Worm (Caenorhabditis elegans): Measurements from ENCODE around the gene C16A11.2.

The C16A11.2 gene

ce11 chrII:4226598-4227096, 11.4 kb upstream of the C16A11.2 start, which contains the start of gene C16A11.4:
Gene C16A11.4, plus strand, starts transcription at chrII:4227046.
- TF ChIP-seq ztf-29 (GFP tag; IDR thresholded peaks at IDR 0.05), result no peak
- TF ChIP-seq ztf-23 (GFP tag; IDR thresholded peaks at IDR 0.05), result no peak
- no peak for TF ChIP-seq klf-2 (GFP tag; conservative IDR thresholded peaks at IDR 0.05)
- TF ChIP-seq ref-1 (GFP tag; conservative IDR thresholded peaks at IDR 0.05), result no peak
- no peak for TF ChIP-seq T22C8.4 (GFP tag; IDR thresholded peaks at IDR 0.05)
- TF ChIP-seq cog-1 (tag; optimal IDR thresholded peaks at IDR 0.05), result no peak
- TF ChIP-seq med-1 (GFP tag; optimal IDR thresholded peaks at IDR 0.05; ENCODE audit: insufficient read depth), result no peak
- TF ChIP-seq flt-1 (GFP tag; IDR thresholded peaks at IDR 0.05), result no peak
- no peak for TF ChIP-seq tab-1 (GFP tag; IDR thresholded peaks at IDR 0.05)

DNA sequence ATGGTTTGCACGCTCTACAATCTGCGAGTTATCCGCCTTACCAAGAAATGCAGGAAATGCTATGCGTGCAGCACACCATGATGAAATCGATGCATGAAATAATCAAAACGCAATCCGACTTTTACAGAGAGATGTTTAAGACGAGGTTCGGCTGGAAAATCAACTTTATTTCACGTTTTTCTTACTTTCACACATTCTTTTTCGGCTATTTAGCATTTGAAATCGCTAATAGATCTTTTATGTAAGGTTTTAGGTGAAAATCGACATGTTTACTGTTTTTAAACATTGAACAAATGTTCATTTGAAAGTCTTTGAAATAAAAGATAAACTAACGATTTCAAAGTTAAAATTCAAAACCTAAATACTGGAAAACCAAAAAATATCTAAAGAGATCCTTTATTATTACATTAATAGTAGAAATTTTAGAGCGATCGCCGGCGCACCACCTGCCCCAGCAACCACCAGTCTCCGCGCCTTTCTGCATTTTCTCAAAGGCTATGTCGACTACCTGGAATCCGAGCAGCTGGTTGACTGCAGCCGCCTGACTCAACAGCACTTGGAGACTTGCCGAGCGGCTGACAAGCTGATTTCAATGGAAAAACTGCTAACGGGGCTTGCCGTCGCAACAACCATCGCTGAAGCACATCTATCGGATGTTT, 9.8 kb upstream of the C16A11.2 start:
- TF ChIP-seq ref-1 (GFP tag; conservative IDR thresholded peaks at IDR 0.05) (no peak), T22C8.4 (GFP tag; IDR thresholded peaks at IDR 0.05) (no peak), ztf-23 (GFP tag; IDR thresholded peaks at IDR 0.05) (no peak), ztf-29 (GFP tag; IDR thresholded peaks at IDR 0.05) (no peak)

ce11 chrII:4229106-4229708, 8.8 kb upstream of the C16A11.2 start, which contains the start of gene C16A11.3:
Gene C16A11.3, plus strand, starts transcription at chrII:4229545.
- TF ChIP-seq ztf-29 (GFP tag; IDR thresholded peaks at IDR 0.05) (no peak), med-1 (GFP tag; optimal IDR thresholded peaks at IDR 0.05; ENCODE audit: insufficient read depth) (no peak), T22C8.4 (GFP tag; IDR thresholded peaks at IDR 0.05) (no peak), ref-1 (GFP tag; conservative IDR thresholded peaks at IDR 0.05) (no peak), cog-1 (tag; optimal IDR thresholded peaks at IDR 0.05) (no peak), flt-1 (GFP tag; IDR thresholded peaks at IDR 0.05) (no peak), tab-1 (GFP tag; IDR thresholded peaks at IDR 0.05) (no peak), klf-2 (GFP tag; conservative IDR thresholded peaks at IDR 0.05) (no peak), ztf-23 (GFP tag; IDR thresholded peaks at IDR 0.05) (no peak)

- TF ChIP-seq cog-1 (tag; optimal IDR thresholded peaks at IDR 0.05), result no peak
- TF ChIP-seq T22C8.4 (GFP tag; IDR thresholded peaks at IDR 0.05), result no peak
- no peak for TF ChIP-seq ztf-23 (GFP tag; IDR thresholded peaks at IDR 0.05)
- TF ChIP-seq klf-2 (GFP tag; conservative IDR thresholded peaks at IDR 0.05), result no peak
- no peak for TF ChIP-seq tab-1 (GFP tag; IDR thresholded peaks at IDR 0.05)
These were observed 7.1 kb upstream of the C16A11.2 start, which contains the start of gene C16A11.10 for ce11 chrII:4230816-4231435. Gene C16A11.10, plus strand, starts transcription at chrII:4231385.

DNA sequence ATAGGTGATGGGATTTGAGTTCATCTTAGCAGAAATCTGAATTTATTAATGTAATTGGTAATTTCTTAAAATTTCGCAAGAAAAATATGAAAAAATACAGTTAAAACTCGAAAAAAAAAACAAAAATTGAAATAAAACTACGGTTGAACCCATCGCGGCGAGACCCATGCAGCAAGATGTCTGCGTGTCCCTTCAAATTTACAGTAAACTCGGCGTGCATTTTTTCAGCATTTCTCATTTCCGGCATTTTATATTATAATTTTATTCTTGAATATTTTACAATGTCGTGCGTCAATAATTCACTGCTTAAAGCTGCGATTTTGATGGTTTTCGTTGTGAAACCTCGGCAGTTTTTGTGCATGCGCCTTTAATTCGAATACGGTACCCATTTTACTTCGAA, 2.0 kb upstream of the C16A11.2 start, which contains the start of gene fbxc-43:
Gene fbxc-43, minus strand, starts transcription at position 38 of the 400 bp plus-strand sequence.
- TF ChIP-seq cog-1 (tag; optimal IDR thresholded peaks at IDR 0.05) (no peak), ztf-29 (GFP tag; IDR thresholded peaks at IDR 0.05) (no peak), ztf-23 (GFP tag; IDR thresholded peaks at IDR 0.05) (no peak), med-1 (GFP tag; optimal IDR thresholded peaks at IDR 0.05; ENCODE audit: insufficient read depth) (no peak), tab-1 (GFP tag; IDR thresholded peaks at IDR 0.05) (no peak), flt-1 (GFP tag; IDR thresholded peaks at IDR 0.05) (no peak), T22C8.4 (GFP tag; IDR thresholded peaks at IDR 0.05) (no peak), ref-1 (GFP tag; conservative IDR thresholded peaks at IDR 0.05) (no peak), klf-2 (GFP tag; conservative IDR thresholded peaks at IDR 0.05) (no peak)

DNA sequence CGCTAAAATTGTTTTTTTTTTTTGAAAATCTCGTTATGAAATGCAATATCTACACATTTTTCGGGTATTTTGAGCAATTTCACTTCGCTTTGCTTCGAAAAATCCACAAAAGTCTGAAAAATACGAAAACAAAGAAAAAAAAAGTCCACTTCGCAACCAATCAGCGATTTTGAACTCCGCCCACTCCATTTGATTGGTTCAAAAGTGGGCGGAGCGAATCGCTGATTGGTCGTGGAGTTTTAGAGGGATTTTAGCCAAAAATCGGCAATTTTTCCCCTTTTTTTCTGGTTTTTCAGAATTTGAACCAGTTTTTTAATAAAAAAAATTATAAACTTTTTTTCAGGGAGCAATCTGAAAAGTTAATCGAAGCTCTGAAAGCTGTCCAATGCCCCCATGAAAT, 960 bp downstream of the C16A11.2 start:
- no peak for TF ChIP-seq klf-2 (GFP tag; conservative IDR thresholded peaks at IDR 0.05)
- TF ChIP-seq med-1 (GFP tag; optimal IDR thresholded peaks at IDR 0.05; ENCODE audit: insufficient read depth), result no peak
- TF ChIP-seq ztf-29 (GFP tag; IDR thresholded peaks at IDR 0.05), result no peak
- TF ChIP-seq flt-1 (GFP tag; IDR thresholded peaks at IDR 0.05), result no peak
- TF ChIP-seq tab-1 (GFP tag; IDR thresholded peaks at IDR 0.05), result no peak
- TF ChIP-seq ref-1 (GFP tag; conservative IDR thresholded peaks at IDR 0.05), result no peak
- TF ChIP-seq ztf-23 (GFP tag; IDR thresholded peaks at IDR 0.05), result no peak
- TF ChIP-seq cog-1 (tag; optimal IDR thresholded peaks at IDR 0.05), result no peak
- TF ChIP-seq T22C8.4 (GFP tag; IDR thresholded peaks at IDR 0.05), result no peak

DNA sequence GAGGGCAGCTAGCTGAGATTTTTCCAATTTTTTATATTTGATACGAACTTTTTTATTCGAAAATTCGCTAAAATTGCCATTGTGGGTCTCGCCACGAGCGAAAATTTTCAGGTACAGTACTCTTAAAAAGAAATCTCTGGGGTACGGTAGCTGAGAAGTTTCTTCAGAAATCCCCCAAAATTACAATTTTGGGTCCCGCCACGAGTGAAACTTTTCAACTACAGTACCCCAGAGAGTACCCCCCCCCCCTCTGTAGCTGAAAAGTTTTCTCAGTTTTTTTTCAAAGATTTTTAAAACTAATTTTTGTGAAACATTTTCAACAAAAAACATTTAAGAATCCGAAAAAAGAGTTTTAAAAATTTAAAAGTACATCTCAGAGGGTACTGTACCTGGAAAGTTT, 7.0 kb downstream of the C16A11.2 start:
- TF ChIP-seq cog-1 (tag; optimal IDR thresholded peaks at IDR 0.05) (no peak), med-1 (GFP tag; optimal IDR thresholded peaks at IDR 0.05; ENCODE audit: insufficient read depth) (no peak), ztf-23 (GFP tag; IDR thresholded peaks at IDR 0.05) (no peak), klf-2 (GFP tag; conservative IDR thresholded peaks at IDR 0.05) (no peak)

DNA sequence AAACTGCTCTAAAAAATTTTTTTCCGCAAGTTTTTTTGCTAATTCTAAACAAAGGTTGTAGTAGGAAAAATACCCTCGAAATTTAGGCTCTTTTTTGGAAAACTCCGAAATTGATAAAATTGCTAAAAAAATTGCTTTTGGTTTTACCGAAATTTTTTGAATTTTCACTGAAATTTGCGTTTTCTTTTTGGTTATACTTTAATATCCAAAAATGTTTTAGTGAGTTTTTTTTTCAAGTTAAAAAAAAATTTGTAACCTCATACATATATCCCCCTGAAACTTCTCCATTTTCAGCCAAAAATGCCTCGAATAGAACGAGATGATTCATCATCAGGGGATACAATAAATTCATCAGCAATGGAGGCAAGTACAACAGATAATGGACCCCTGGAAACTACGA, 8.9 kb downstream of the C16A11.2 start, which contains the start of gene gpa-11:
Gene gpa-11, plus strand, starts transcription at position 301 of the 400 bp plus-strand sequence.
- TF ChIP-seq tab-1 (GFP tag; IDR thresholded peaks at IDR 0.05) (no peak), ztf-29 (GFP tag; IDR thresholded peaks at IDR 0.05) (no peak), klf-2 (GFP tag; conservative IDR thresholded peaks at IDR 0.05) (no peak), med-1 (GFP tag; optimal IDR thresholded peaks at IDR 0.05; ENCODE audit: insufficient read depth) (no peak), cog-1 (tag; optimal IDR thresholded peaks at IDR 0.05) (no peak), flt-1 (GFP tag; IDR thresholded peaks at IDR 0.05) (no peak), ztf-23 (GFP tag; IDR thresholded peaks at IDR 0.05) (no peak), ref-1 (GFP tag; conservative IDR thresholded peaks at IDR 0.05) (no peak)

DNA sequence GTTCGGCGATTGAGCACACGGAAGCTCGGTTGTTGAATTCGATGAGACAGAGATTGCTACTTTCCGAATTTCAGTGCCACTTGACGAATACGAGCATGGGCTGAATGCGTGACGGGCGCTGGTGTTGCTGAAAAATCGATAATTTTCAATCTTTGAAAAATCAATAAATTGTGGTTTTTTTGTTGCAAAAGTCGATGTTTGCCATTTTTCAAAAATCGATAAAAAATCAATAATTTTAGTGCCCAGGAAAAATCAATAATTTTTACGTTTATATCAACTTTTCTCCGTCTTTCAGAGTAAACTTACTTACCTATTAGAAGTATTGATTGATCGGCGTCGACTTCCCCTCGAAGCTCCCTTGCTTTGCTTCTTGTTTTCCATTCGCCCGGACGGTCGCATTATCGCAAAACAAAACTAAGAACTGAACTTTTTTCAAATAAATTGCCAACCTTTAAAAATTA, 18.6 kb downstream of the C16A11.2 start, which contains the start of gene C16A11.7:
Gene C16A11.7, minus strand, starts transcription at position 411 of the 461 bp plus-strand sequence.
- peak; percentile 89 for TF ChIP-seq T22C8.4 (GFP tag; IDR thresholded peaks at IDR 0.05)
- no peak for TF ChIP-seq klf-2 (GFP tag; conservative IDR thresholded peaks at IDR 0.05)
